Fruit fly (Drosophila melanogaster) whole organism, embryonic: ENCODE data around the gene Atx2.

Experiments used
- Blimp-1 ChIP-seq: fragments of 200-800 bp; sonication (Bioruptor generic); optimal IDR thresholded peaks from 3 replicates; lab custom pipeline; 2018; ENCODE audit warnings: missing biosample characterization, missing genetic modification characterization, mild to moderate bottlenecking, moderate library complexity, missing genetic modification reagents
- CG1603 ChIP-seq: fragments of 200-800 bp; sonication (Bioruptor generic); optimal IDR thresholded peaks from 2 replicates; lab custom pipeline; 2019; ENCODE audit warnings: missing biosample characterization, mild to moderate bottlenecking, missing genetic modification characterization, moderate library complexity
- CG16779 ChIP-seq: fragments of 200-800 bp; sonication (Bioruptor generic); IDR thresholded peaks from 2 replicates; pipeline ENCODE4 v1.3.6; 2022; ENCODE audit warnings: missing biosample characterization, missing genetic modification characterization
- CG18011 ChIP-seq: fragments of 200-800 bp; sonication (Bioruptor generic); optimal IDR thresholded peaks from 2 replicates; lab custom pipeline; 2017; ENCODE audit warnings: missing biosample characterization, missing genetic modification characterization, mild to moderate bottlenecking, moderate library complexity, missing genotype
- CG2129 ChIP-seq: fragments of 200-800 bp; sonication (Bioruptor generic); IDR thresholded peaks from 2 replicates; pipeline ENCODE4 v1.3.6; 2022; ENCODE audit warnings: missing biosample characterization, missing genetic modification characterization; ENCODE audit not compliant: partially characterized antibody
- CG2202 ChIP-seq: fragments of 200-800 bp; sonication (Bioruptor generic); optimal IDR thresholded peaks from 2 replicates; lab custom pipeline; 2018; ENCODE audit warnings: missing biosample characterization, mild to moderate bottlenecking, missing genetic modification characterization
- CG32767 ChIP-seq: fragments of 200-800 bp; sonication (Bioruptor generic); IDR thresholded peaks from 2 replicates; pipeline ENCODE4 v1.3.6; 2022; ENCODE audit warnings: missing biosample characterization, missing genetic modification characterization
- CG34422 ChIP-seq: fragments of 200-800 bp; sonication (Bioruptor generic); IDR thresholded peaks from 3 replicates; pipeline ENCODE4 v1.3.6; 2022; ENCODE audit warnings: missing biosample characterization, missing genetic modification characterization
- CG4424 ChIP-seq: fragments of 200-800 bp; sonication (Bioruptor generic); optimal IDR thresholded peaks from 3 replicates; lab custom pipeline; 2016; ENCODE audit warnings: missing biosample characterization, missing genetic modification characterization
- CG5245 ChIP-seq: fragments of 200-800 bp; sonication (Bioruptor generic); optimal IDR thresholded peaks from 3 replicates; lab custom pipeline; 2016; ENCODE audit warnings: missing biosample characterization, missing genetic modification characterization
- CG6813 ChIP-seq: fragments of 200-800 bp; sonication (Bioruptor generic); optimal IDR thresholded peaks from 2 replicates; lab custom pipeline; 2017; ENCODE audit warnings: missing biosample characterization, missing genetic modification characterization, mild to moderate bottlenecking, moderate library complexity, missing genetic modification reagents
- CG7786 ChIP-seq: fragments of 200-800 bp; sonication (Bioruptor generic); optimal IDR thresholded peaks from 2 replicates; lab custom pipeline; 2016; ENCODE audit warnings: missing biosample characterization, missing genetic modification characterization
- CG8478 ChIP-seq: fragments of >200 bp; optimal IDR thresholded peaks from 2 replicates; lab custom pipeline; 2018
- CG9932 ChIP-seq: fragments of 200-800 bp; sonication (Bioruptor generic); IDR thresholded peaks from 2 replicates; pipeline ENCODE4 v1.3.6; 2022; ENCODE audit warnings: missing biosample characterization, missing genetic modification characterization
- Hr39 ChIP-seq: fragments of >200 bp; optimal IDR thresholded peaks from 2 replicates; lab custom pipeline; 2017
- Kr ChIP-seq: fragments of 200-800 bp; sonication (Bioruptor generic); optimal IDR thresholded peaks from 2 replicates; lab custom pipeline; 2017; ENCODE audit warnings: missing biosample characterization, mild to moderate bottlenecking, missing genetic modification characterization
- Med ChIP-seq: fragments of 200-800 bp; sonication (Bioruptor generic); peaks from one replicate; lab custom pipeline; 2016; ENCODE audit warnings: missing biosample characterization, missing genetic modification characterization, mild to moderate bottlenecking, inconsistent platforms, moderate library complexity
- Rx ChIP-seq: fragments of 200-800 bp; sonication (Bioruptor generic); IDR thresholded peaks from 2 replicates; pipeline ENCODE4 v1.3.6; 2022; ENCODE audit warnings: missing biosample characterization, missing genetic modification characterization
- Trl ChIP-seq, 3 experiments: fragments of >200 bp in 2 of 3; fragments of 200-800 bp in 1 of 3; sonication (Bioruptor generic) in 1 of 3; optimal IDR thresholded peaks; 2 replicates in 1 of 3; 3 replicates in 2 of 3; lab custom pipeline; 2016 to 2017; ENCODE audit warnings: missing biosample characterization in 1 of 3, missing genetic modification characterization in 1 of 3
- YL-1 ChIP-seq: fragments of 200-800 bp; sonication (Bioruptor generic); optimal IDR thresholded peaks from 3 replicates; lab custom pipeline; 2017; ENCODE audit warnings: missing biosample characterization, mild to moderate bottlenecking, missing genetic modification characterization
- aop ChIP-seq: fragments of 200-800 bp; sonication (Bioruptor generic); IDR thresholded peaks from 2 replicates; pipeline ENCODE4 v1.3.6; 2022; ENCODE audit warnings: missing biosample characterization, missing genetic modification characterization
- bab2 ChIP-seq: fragments of 200-800 bp; sonication (Bioruptor generic); optimal IDR thresholded peaks from 2 replicates; lab custom pipeline; 2016; ENCODE audit warnings: missing biosample characterization, missing genetic modification characterization
- caup ChIP-seq: fragments of 200-800 bp; sonication (Bioruptor generic); optimal IDR thresholded peaks from 3 replicates; lab custom pipeline; 2017; ENCODE audit warnings: missing biosample characterization, mild to moderate bottlenecking, missing genetic modification characterization, moderate library complexity; ENCODE audit not compliant: severe bottlenecking
- cg ChIP-seq: fragments of 200-800 bp; sonication (Bioruptor generic); optimal IDR thresholded peaks from 3 replicates; lab custom pipeline; 2019; ENCODE audit warnings: missing biosample characterization, mild to moderate bottlenecking, missing genetic modification characterization, moderate library complexity
- croc ChIP-seq: fragments of 200-800 bp; sonication (Bioruptor generic); conservative IDR thresholded peaks from 3 replicates; pipeline ENCODE4 v1.3.6; 2022; ENCODE audit warnings: missing biosample characterization, missing genetic modification characterization
- crol ChIP-seq: fragments of 200-800 bp; sonication (Bioruptor generic); IDR thresholded peaks from 2 replicates; pipeline ENCODE4 v1.3.6; 2022; ENCODE audit warnings: missing biosample characterization, missing genetic modification characterization
- ewg ChIP-seq: fragments of 200-800 bp; sonication (Bioruptor generic); optimal IDR thresholded peaks from 3 replicates; lab custom pipeline; 2017; ENCODE audit warnings: mild to moderate bottlenecking, missing biosample characterization, missing genetic modification reagents, missing genetic modification characterization
- fu2 ChIP-seq: fragments of 200-800 bp; sonication (Bioruptor generic); optimal IDR thresholded peaks from 2 replicates; lab custom pipeline; 2016; ENCODE audit warnings: missing biosample characterization, missing genetic modification characterization
- inv ChIP-seq: fragments of 200-800 bp; sonication (Bioruptor generic); IDR thresholded peaks from 2 replicates; pipeline ENCODE4 v1.3.6; 2022; ENCODE audit warnings: missing biosample characterization, missing genetic modification characterization; ENCODE audit not compliant: partially characterized antibody
- nerfin-1 ChIP-seq: fragments of 200-800 bp; sonication (Bioruptor generic); optimal IDR thresholded peaks from 3 replicates; lab custom pipeline; 2019; ENCODE audit warnings: missing biosample characterization, mild to moderate bottlenecking, missing genetic modification characterization, moderate library complexity
- onecut ChIP-seq: fragments of 200-800 bp; sonication (Bioruptor generic); IDR thresholded peaks from 2 replicates; pipeline ENCODE4 v1.3.6; 2022; ENCODE audit warnings: missing biosample characterization, missing genetic modification characterization
- pum ChIP-seq: fragments of 200-800 bp; sonication (Bioruptor generic); optimal IDR thresholded peaks from 2 replicates; lab custom pipeline; 2016; ENCODE audit warnings: missing biosample characterization, missing genetic modification characterization
- row ChIP-seq: fragments of 200-800 bp; sonication (Bioruptor generic); IDR thresholded peaks from 3 replicates; pipeline ENCODE4 v1.3.6; 2022; ENCODE audit warnings: missing biosample characterization, missing genetic modification characterization
- sens ChIP-seq: fragments of 200-800 bp; sonication (Bioruptor generic); peaks from one replicate; lab custom pipeline; 2016; ENCODE audit warnings: missing biosample characterization, missing genetic modification characterization
- seq ChIP-seq: fragments of 200-800 bp; sonication (Bioruptor generic); IDR thresholded peaks from 2 replicates; pipeline ENCODE4 v1.3.6; 2022; ENCODE audit warnings: missing biosample characterization, missing genetic modification characterization
- wor ChIP-seq: fragments of 200-800 bp; sonication (Bioruptor generic); IDR thresholded peaks from 2 replicates; pipeline ENCODE4 v1.3.6; 2022; ENCODE audit warnings: missing biosample characterization, missing genetic modification characterization
- z ChIP-seq: fragments of 200-800 bp; sonication (Bioruptor generic); IDR thresholded peaks from 3 replicates; pipeline ENCODE4 v1.3.6; 2022; ENCODE audit warnings: missing biosample characterization, missing genetic modification characterization
- zen2 ChIP-seq: fragments of 200-800 bp; sonication (Bioruptor generic); IDR thresholded peaks from 3 replicates; pipeline ENCODE4 v1.3.6; 2022; ENCODE audit warnings: missing biosample characterization, missing genetic modification characterization; ENCODE audit not compliant: partially characterized antibody

Gene Atx2

DNA sequence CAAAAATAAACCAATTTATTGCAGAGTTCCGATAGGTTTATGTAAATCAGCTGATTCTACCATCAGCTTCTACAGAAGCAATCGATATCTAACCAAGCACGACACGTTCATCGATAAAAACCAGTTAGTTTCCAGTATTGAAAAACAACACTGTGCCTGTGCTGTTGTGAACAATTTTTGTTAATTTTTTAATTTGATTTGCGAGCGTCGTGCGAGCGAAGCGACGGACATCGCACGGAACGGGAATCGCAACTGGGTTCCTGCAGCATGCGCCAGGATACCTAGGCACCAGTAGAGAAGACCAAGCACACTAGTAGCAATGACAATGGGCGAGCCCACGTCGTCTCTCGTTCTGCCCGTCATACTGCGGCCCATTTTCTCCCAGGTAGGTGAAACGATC, 36.4 kb upstream of the Atx2 start, which contains the start of the genes Ccm3 and CG6136 (continued):
- TF ChIP-seq inv (GFP tag; lab: Robert Waterston, UW), result peak; percentile 81
- peak; percentile 64 for TF ChIP-seq Hr39
- TF ChIP-seq CG2129 (GFP tag; lab: Robert Waterston, UW), result peak; percentile 77
- TF ChIP-seq caup (GFP tag; lab: Kevin White, UChicago), result peak; percentile 69

DNA sequence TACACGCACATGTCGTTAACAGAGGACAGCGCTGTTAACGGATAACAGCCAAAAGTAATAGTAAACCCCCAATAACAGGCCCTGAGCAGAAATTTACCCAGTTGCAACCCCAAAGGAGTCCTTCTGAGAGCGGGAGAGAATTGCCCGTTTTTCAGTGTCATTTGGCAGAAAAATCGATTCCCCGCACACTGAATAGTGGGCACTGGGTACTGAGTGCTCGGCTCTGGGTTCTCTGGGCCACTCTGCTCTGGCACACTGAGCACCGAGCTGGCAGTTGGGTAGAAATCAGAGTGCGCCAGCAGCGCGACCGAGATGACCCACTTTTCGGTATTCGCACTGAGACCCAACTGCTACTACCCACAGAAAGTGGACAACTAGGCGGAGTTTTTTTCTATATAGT, 33.8 kb upstream of the Atx2 start, which contains the start of gene Rbp:
Gene Rbp (plus strand): TSS at position 239 of the 400 bp plus-strand sequence.
- TF ChIP-seq ewg (peak; percentile 36), croc (GFP tag; lab: Robert Waterston, UW) (no peak), cg (peak; percentile 28), sens (GFP tag; lab: Kevin White, UChicago) (peak; percentile 66), CG34422 (GFP tag; lab: Robert Waterston, UW) (0 out of 3 replicates have a peak, but pooled peaks have one; percentile 17), zen2 (GFP tag; lab: Robert Waterston, UW) (0 out of 3 replicates have a peak, but pooled peaks have one; percentile 41), CG1603 (tag; lab: Kevin White, UChicago) (no peak), CG4424 (GFP tag; lab: Kevin White, UChicago) (no peak), CG32767 (no peak), onecut (peak; percentile 98), seq (peak; percentile 59), CG16779 (GFP tag; lab: Robert Waterston, UW) (peak; percentile 62; the same call in 1 of the 2 replicates), Med (peak; percentile 58), CG6813 (GFP tag; lab: Kevin White, UChicago) (no peak), z (GFP tag; lab: Robert Waterston, UW) (0 out of 3 replicates have a peak, but pooled peaks have one; percentile 39), YL-1 (GFP tag; lab: Kevin White, UChicago) (peak; percentile 22), row (GFP tag; lab: Robert Waterston, UW) (no peak), Trl (optimal IDR thresholded peaks at IDR 0.05; lab: Kevin White, UChicago) (peak; percentile 52 to 72), Trl (GFP tag; optimal IDR thresholded peaks at IDR 0.05; lab: Kevin White, UChicago) (no peak), fu2 (no peak)

DNA sequence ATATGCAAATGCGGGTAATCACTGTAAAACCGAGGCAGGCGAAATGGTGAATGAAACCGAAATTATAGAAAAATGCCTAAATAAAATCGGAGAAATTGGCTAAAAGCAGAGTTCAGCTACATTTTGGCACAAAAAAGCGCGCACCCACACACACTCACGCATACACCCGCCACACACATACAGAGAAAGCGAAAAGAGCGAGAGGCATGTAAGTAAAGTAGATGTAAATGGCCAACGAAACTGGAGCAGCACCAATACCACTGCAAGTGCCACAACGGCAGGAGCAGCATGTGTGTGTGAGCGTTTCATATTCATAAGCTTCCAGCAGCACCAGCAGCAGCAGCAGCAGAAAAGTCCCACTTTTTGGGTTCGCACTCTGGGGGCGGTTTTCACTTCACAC, 32.8 kb upstream of the Atx2 start:
- TF ChIP-seq CG5245 (GFP tag; lab: Kevin White, UChicago) (no peak), CG8478 (lab: Kevin White, UChicago) (peak; percentile 69), pum (GFP tag; lab: Kevin White, UChicago) (no peak), Trl (optimal IDR thresholded peaks at IDR 0.05; lab: Kevin White, UChicago) (peak in 1 of 2 experiments; percentile 22), Trl (GFP tag; optimal IDR thresholded peaks at IDR 0.05; lab: Kevin White, UChicago) (no peak), aop (no peak), Blimp-1 (GFP tag; lab: Kevin White, UChicago) (no peak), CG18011 (GFP tag; lab: Kevin White, UChicago) (peak; percentile 44), CG9932 (GFP tag; lab: Robert Waterston, UW) (no peak), Kr (no peak), cg (peak; percentile 62), Rx (GFP tag; lab: Robert Waterston, UW) (no peak), CG2202 (tag; lab: Kevin White, UChicago) (no peak), wor (GFP tag; lab: Robert Waterston, UW) (no peak), bab2 (GFP tag; lab: Kevin White, UChicago) (no peak), crol (no peak), nerfin-1 (tag; lab: Kevin White, UChicago) (peak; percentile 24), CG7786 (GFP tag; lab: Kevin White, UChicago) (no peak)
